Worm (Caenorhabditis elegans) whole organism, late embryonic: Measurements from ENCODE around the gene clec-63.

Source experiments
- T23F11.4 ChIP-seq: fragments of 200-800 bp; sonication (Bioruptor generic); optimal IDR thresholded peaks from 2 replicates; lab custom pipeline; 2018; ENCODE audit warnings: mild to moderate bottlenecking, missing genetic modification characterization, missing compliant biosample characterization
- ceh-45 ChIP-seq: fragments of 200-800 bp; sonication (Bioruptor generic); IDR thresholded peaks from 2 replicates; pipeline ENCODE4 v1.3.6; 2022; ENCODE audit warnings: missing genetic modification reagents, missing genetic modification characterization, missing compliant biosample characterization
- pat-9 ChIP-seq: fragments of 200-800 bp; sonication (Bioruptor generic); optimal IDR thresholded peaks from 2 replicates; lab custom pipeline; 2018; ENCODE audit warnings: mild to moderate bottlenecking, missing genetic modification characterization, moderate library complexity, missing compliant biosample characterization
- zip-5 ChIP-seq: sonication (generic microtip); optimal IDR thresholded peaks from 2 replicates; lab custom pipeline; 2016; ENCODE audit warnings: missing genetic modification characterization, missing compliant biosample characterization

- no peak for TF ChIP-seq ceh-45 (GFP tag; lab: Robert Waterston, UW)
- no peak for TF ChIP-seq pat-9
- TF ChIP-seq T23F11.4 (GFP tag; lab: Kevin White, UChicago), result no peak
- no peak for TF ChIP-seq zip-5 (tag; lab: Kevin White, UChicago)
Measured at ce11 chrII:12939801-12940200, 44.4 kb downstream of the clec-63 start, which contains the start of gene arrd-10.
